Worm (Caenorhabditis elegans): ENCODE data around the gene srlf-28.

ce11 chrIV:14391746-14392145 lies 48.1 kb upstream of the srlf-28 start:
- TF ChIP-seq lin-35 (GFP tag; optimal IDR thresholded peaks at IDR 0.05) (no peak), T07F8.4 (tag; optimal IDR thresholded peaks at IDR 0.05) (no peak), snpc-4 (GFP tag; optimal IDR thresholded peaks at IDR 0.05) (no peak), snpc-4 (tag; optimal IDR thresholded peaks at IDR 0.05) (no peak), xnd-1 (tag; optimal IDR thresholded peaks at IDR 0.05) (no peak), snpc-3.4 (tag; optimal IDR thresholded peaks at IDR 0.05) (no peak), dpl-1 (GFP tag; optimal IDR thresholded peaks at IDR 0.05) (no peak)
